ENCODE assay signal across 1 fruit fly cellular context in the genomic region with DNA sequence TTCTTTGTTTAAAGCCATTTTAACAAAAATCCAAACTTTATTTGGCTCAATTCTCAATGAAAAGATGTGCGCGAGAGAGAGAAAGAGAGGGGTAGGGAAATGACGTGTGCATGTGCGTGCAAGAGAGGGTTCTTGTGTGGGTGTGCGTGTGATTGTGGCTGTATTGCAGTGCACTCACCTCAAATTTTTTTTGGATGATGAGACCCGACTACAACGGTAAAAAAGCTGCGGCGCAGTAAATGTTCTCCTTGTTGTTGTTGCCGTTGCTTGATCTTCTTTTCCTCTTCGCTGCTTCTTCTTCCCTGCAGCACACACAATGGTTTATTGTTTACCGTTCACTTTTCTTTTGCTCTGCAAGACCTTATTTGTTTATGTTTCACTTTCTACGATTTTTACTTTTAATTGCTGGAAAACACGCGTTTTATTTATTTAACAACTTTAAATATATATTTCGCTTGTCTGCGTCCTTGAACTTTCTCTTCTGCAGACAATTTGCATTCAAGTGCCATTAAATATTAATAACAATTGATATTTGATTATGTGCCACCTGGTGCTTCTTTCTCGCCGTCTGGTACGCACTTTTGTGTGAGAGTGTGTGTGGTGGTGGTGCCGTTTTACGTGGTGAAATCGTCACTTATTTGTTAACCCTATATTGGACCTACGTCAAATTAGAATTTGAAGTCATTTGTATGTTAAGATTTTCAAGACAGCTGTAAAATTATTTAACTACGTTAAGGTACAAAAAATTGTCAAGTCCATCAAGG.
TF ChIP-seq lines count a peak whose summit lies in the region.

No protein-coding gene starts in this region.

TF ChIP-seq in whole organism, embryonic, 481 proteins besides CTCF, POLR2A, EP300 and RAD21 (continued from another document and continues in another):
- TF ChIP-seq Med (GFP tag; lab: Kevin White, UChicago) = peak; percentile 76
- no peak for TF ChIP-seq maf-S (GFP tag; optimal IDR thresholded peaks at IDR 0.05; lab: Kevin White, UChicago)
- no peak; the same call in 2 of the 3 replicates for TF ChIP-seq row (GFP tag; IDR thresholded peaks at IDR 0.05; lab: Robert Waterston, UW)
- TF ChIP-seq CG12744 (GFP tag; optimal IDR thresholded peaks at IDR 0.05; lab: Kevin White, UChicago) = no peak
- no peak for TF ChIP-seq Dfd (GFP tag; optimal IDR thresholded peaks at IDR 0.05; lab: Kevin White, UChicago)
- TF ChIP-seq CG3163 (GFP tag; optimal IDR thresholded peaks at IDR 0.05; lab: Kevin White, UChicago) = no peak
- no peak for TF ChIP-seq gro (GFP tag; optimal IDR thresholded peaks at IDR 0.05; lab: Kevin White, UChicago)
- TF ChIP-seq CG10209 (GFP tag; optimal IDR thresholded peaks at IDR 0.05; lab: Kevin White, UChicago) = no peak
- TF ChIP-seq zen (tag; optimal IDR thresholded peaks at IDR 0.05; lab: Kevin White, UChicago) = no peak
- TF ChIP-seq Dp (GFP tag; optimal IDR thresholded peaks at IDR 0.05; lab: Kevin White, UChicago) = no peak
- peak; percentile 2 for TF ChIP-seq CG14710 (tag; optimal IDR thresholded peaks at IDR 0.05; lab: Kevin White, UChicago)
- no peak for TF ChIP-seq CG16779 (GFP tag; IDR thresholded peaks at IDR 0.05; lab: Robert Waterston, UW)
- TF ChIP-seq Stat92E (GFP tag; optimal IDR thresholded peaks at IDR 0.05; lab: Kevin White, UChicago) = no peak
- no peak for TF ChIP-seq CG15601 (tag; optimal IDR thresholded peaks at IDR 0.05; lab: Kevin White, UChicago)
- TF ChIP-seq Tbp (GFP tag; optimal IDR thresholded peaks at IDR 0.05; lab: Kevin White, UChicago) = no peak
- TF ChIP-seq gcm (GFP tag; optimal IDR thresholded peaks at IDR 0.05; lab: Kevin White, UChicago) = no peak
- no peak for TF ChIP-seq CG15073 (GFP tag; optimal IDR thresholded peaks at IDR 0.05; lab: Kevin White, UChicago)
- TF ChIP-seq Doc2 (GFP tag; IDR thresholded peaks at IDR 0.05; lab: Robert Waterston, UW) = no peak
- no peak for TF ChIP-seq Ptx1 (GFP tag; IDR thresholded peaks at IDR 0.05; lab: Robert Waterston, UW)
- TF ChIP-seq Bgb (GFP tag; IDR thresholded peaks at IDR 0.05; lab: Robert Waterston, UW; ENCODE audit: partially characterized antibody) = 0 out of 2 replicates have a peak, but pooled peaks have one; percentile 14
- no peak for TF ChIP-seq GATAe (GFP tag; conservative IDR thresholded peaks at IDR 0.05; lab: Robert Waterston, UW)
- TF ChIP-seq fu2 (GFP tag; optimal IDR thresholded peaks at IDR 0.05; lab: Kevin White, UChicago) = no peak
- TF ChIP-seq pnt (GFP tag; optimal IDR thresholded peaks at IDR 0.05; lab: Kevin White, UChicago) = no peak
- no peak for TF ChIP-seq CG34224 (GFP tag; IDR thresholded peaks at IDR 0.05; lab: Robert Waterston, UW; ENCODE audit: partially characterized antibody)
- no peak for TF ChIP-seq CG2889 (GFP tag; IDR thresholded peaks at IDR 0.05; lab: Robert Waterston, UW)
- no peak for TF ChIP-seq CG11085 (GFP tag; IDR thresholded peaks at IDR 0.05; lab: Robert Waterston, UW)
- no peak for TF ChIP-seq dati (GFP tag; IDR thresholded peaks at IDR 0.05; lab: Robert Waterston, UW)
- no peak for TF ChIP-seq zen2 (GFP tag; IDR thresholded peaks at IDR 0.05; lab: Robert Waterston, UW; ENCODE audit: partially characterized antibody)
- TF ChIP-seq schlank (tag; optimal IDR thresholded peaks at IDR 0.05; lab: Kevin White, UChicago) = no peak
- TF ChIP-seq peb (GFP tag; IDR thresholded peaks at IDR 0.05; lab: Robert Waterston, UW) = no peak
- TF ChIP-seq PHDP (tag; optimal IDR thresholded peaks at IDR 0.05; lab: Kevin White, UChicago) = no peak
- TF ChIP-seq ems (GFP tag; optimal IDR thresholded peaks at IDR 0.05; lab: Kevin White, UChicago) = no peak
- TF ChIP-seq gce (GFP tag; IDR thresholded peaks at IDR 0.05; lab: Robert Waterston, UW) = no peak
- TF ChIP-seq CG15514 (GFP tag; optimal IDR thresholded peaks at IDR 0.05; lab: Kevin White, UChicago) = peak; percentile 17
- no peak for TF ChIP-seq CG15696 (tag; optimal IDR thresholded peaks at IDR 0.05; lab: Kevin White, UChicago)
- no peak for TF ChIP-seq p53 (GFP tag; optimal IDR thresholded peaks at IDR 0.05; lab: Kevin White, UChicago)
- no peak for TF ChIP-seq Dip2 (GFP tag; IDR thresholded peaks at IDR 0.05; lab: Robert Waterston, UW)
- no peak for TF ChIP-seq CG2199 (GFP tag; IDR thresholded peaks at IDR 0.05; lab: Robert Waterston, UW)
- no peak for TF ChIP-seq CG11695 (GFP tag; IDR thresholded peaks at IDR 0.05; lab: Robert Waterston, UW)
- TF ChIP-seq E2f1 (GFP tag; IDR thresholded peaks at IDR 0.05; lab: Robert Waterston, UW) = no peak
- TF ChIP-seq CG6254 (GFP tag; optimal IDR thresholded peaks at IDR 0.05; lab: Kevin White, UChicago) = no peak
- TF ChIP-seq Hsf (GFP tag; optimal IDR thresholded peaks at IDR 0.05; lab: Kevin White, UChicago) = no peak
- TF ChIP-seq CG7987 (GFP tag; optimal IDR thresholded peaks at IDR 0.05; lab: Kevin White, UChicago) = no peak
- TF ChIP-seq stwl (tag; optimal IDR thresholded peaks at IDR 0.05; lab: Kevin White, UChicago) = no peak
- TF ChIP-seq Opbp (GFP tag; IDR thresholded peaks at IDR 0.05; lab: Robert Waterston, UW; ENCODE audit: partially characterized antibody) = no peak
- no peak for TF ChIP-seq ATbp (GFP tag; optimal IDR thresholded peaks at IDR 0.05; lab: Kevin White, UChicago)
- no peak for TF ChIP-seq Ets65A (GFP tag; lab: Kevin White, UChicago)
- no peak for TF ChIP-seq Mes4 (GFP tag; optimal IDR thresholded peaks at IDR 0.05; lab: Kevin White, UChicago)
- no peak for TF ChIP-seq CG32532 (GFP tag; IDR thresholded peaks at IDR 0.05; lab: Robert Waterston, UW)
- peak; percentile 17 for TF ChIP-seq sug (tag; optimal IDR thresholded peaks at IDR 0.05; lab: Kevin White, UChicago)
- TF ChIP-seq pan (optimal IDR thresholded peaks at IDR 0.05; lab: Kevin White, UChicago) = no peak
- no peak for TF ChIP-seq pan (GFP tag; optimal IDR thresholded peaks at IDR 0.05 in 1 of 2, IDR thresholded peaks at IDR 0.05 in 1 of 2)
- TF ChIP-seq TFAM (GFP tag; optimal IDR thresholded peaks at IDR 0.05; lab: Kevin White, UChicago) = no peak
- TF ChIP-seq CG11723 (GFP tag; optimal IDR thresholded peaks at IDR 0.05; lab: Kevin White, UChicago) = no peak
- no peak for TF ChIP-seq YL-1 (GFP tag; optimal IDR thresholded peaks at IDR 0.05; lab: Kevin White, UChicago)
- TF ChIP-seq Dip3 (GFP tag; optimal IDR thresholded peaks at IDR 0.05; lab: Kevin White, UChicago) = no peak
- no peak for TF ChIP-seq pros (GFP tag; optimal IDR thresholded peaks at IDR 0.05; lab: Kevin White, UChicago)
- 0 out of 2 replicates have a peak, but pooled peaks have one; percentile 13 for TF ChIP-seq Taf1 (GFP tag; IDR thresholded peaks at IDR 0.05; lab: Robert Waterston, UW)
- TF ChIP-seq CG18599 (GFP tag; optimal IDR thresholded peaks at IDR 0.05; lab: Kevin White, UChicago) = peak; percentile 8
- TF ChIP-seq CG8388 (GFP tag; optimal IDR thresholded peaks at IDR 0.05; lab: Kevin White, UChicago) = peak; percentile 71
- no peak for TF ChIP-seq pita (GFP tag; optimal IDR thresholded peaks at IDR 0.05; lab: Kevin White, UChicago)
- TF ChIP-seq CG2120 (GFP tag; optimal IDR thresholded peaks at IDR 0.05; lab: Kevin White, UChicago) = peak; percentile 52
- no peak for TF ChIP-seq Hr39 (optimal IDR thresholded peaks at IDR 0.05; lab: Kevin White, UChicago)
- TF ChIP-seq E2f2 (GFP tag; IDR thresholded peaks at IDR 0.05; lab: Robert Waterston, UW) = no peak
- TF ChIP-seq Atf-2 (GFP tag; optimal IDR thresholded peaks at IDR 0.05; lab: Kevin White, UChicago) = no peak
- no peak for TF ChIP-seq mld (GFP tag; IDR thresholded peaks at IDR 0.05; lab: Robert Waterston, UW; ENCODE audit: partially characterized antibody)
- no peak for TF ChIP-seq chn (GFP tag; optimal IDR thresholded peaks at IDR 0.05; lab: Kevin White, UChicago)
- TF ChIP-seq ind (GFP tag; optimal IDR thresholded peaks at IDR 0.05; lab: Kevin White, UChicago) = no peak
- no peak for TF ChIP-seq CG14441 (GFP tag; IDR thresholded peaks at IDR 0.05; lab: Robert Waterston, UW)
- TF ChIP-seq exex (tag; optimal IDR thresholded peaks at IDR 0.05; lab: Kevin White, UChicago) = no peak
- peak; percentile 1 for TF ChIP-seq CG33557 (GFP tag; optimal IDR thresholded peaks at IDR 0.05; lab: Kevin White, UChicago)
- TF ChIP-seq amos (GFP tag; IDR thresholded peaks at IDR 0.05; lab: Robert Waterston, UW; ENCODE audit: partially characterized antibody) = no peak
- TF ChIP-seq CG14667 (GFP tag; IDR thresholded peaks at IDR 0.05; lab: Robert Waterston, UW) = no peak
- no peak for TF ChIP-seq CG30020 (tag; optimal IDR thresholded peaks at IDR 0.05; lab: Kevin White, UChicago)
- TF ChIP-seq ssp (GFP tag; IDR thresholded peaks at IDR 0.05; lab: Robert Waterston, UW) = no peak
- TF ChIP-seq grn (GFP tag; optimal IDR thresholded peaks at IDR 0.05; lab: Kevin White, UChicago) = no peak
- TF ChIP-seq CG10147 (GFP tag; optimal IDR thresholded peaks at IDR 0.05; lab: Kevin White, UChicago) = no peak
- no peak for TF ChIP-seq Ada2b (GFP tag; IDR thresholded peaks at IDR 0.05; lab: Robert Waterston, UW)
- TF ChIP-seq wdn (GFP tag; IDR thresholded peaks at IDR 0.05; lab: Robert Waterston, UW) = no peak
- TF ChIP-seq CG34376 (GFP tag; optimal IDR thresholded peaks at IDR 0.05; lab: Kevin White, UChicago) = no peak
- no peak for TF ChIP-seq dimm (GFP tag; IDR thresholded peaks at IDR 0.05; lab: Robert Waterston, UW)
- peak; percentile 21; the same call in 1 of the 2 replicates for TF ChIP-seq Rfx (GFP tag; IDR thresholded peaks at IDR 0.05; lab: Robert Waterston, UW)
- TF ChIP-seq sisA (GFP tag; IDR thresholded peaks at IDR 0.05; lab: Robert Waterston, UW) = no peak
- TF ChIP-seq CG1647 (GFP tag; optimal IDR thresholded peaks at IDR 0.05; lab: Kevin White, UChicago) = no peak
- TF ChIP-seq CG4707 (GFP tag; optimal IDR thresholded peaks at IDR 0.05; lab: Kevin White, UChicago) = no peak
- no peak for TF ChIP-seq CG12942 (GFP tag; optimal IDR thresholded peaks at IDR 0.05; lab: Kevin White, UChicago)
- no peak for TF ChIP-seq Sox100B (GFP tag; optimal IDR thresholded peaks at IDR 0.05; lab: Kevin White, UChicago)
- no peak for TF ChIP-seq pfk (GFP tag; optimal IDR thresholded peaks at IDR 0.05; lab: Kevin White, UChicago)
- TF ChIP-seq seq (GFP tag; IDR thresholded peaks at IDR 0.05; lab: Robert Waterston, UW) = no peak
- no peak for TF ChIP-seq lmd (GFP tag; IDR thresholded peaks at IDR 0.05; lab: Robert Waterston, UW)
- TF ChIP-seq CG31388 (GFP tag; optimal IDR thresholded peaks at IDR 0.05; lab: Kevin White, UChicago) = no peak
- no peak for TF ChIP-seq nerfin-2 (GFP tag; IDR thresholded peaks at IDR 0.05; lab: Robert Waterston, UW; ENCODE audit: partially characterized antibody)
- no peak for TF ChIP-seq tin (GFP tag; optimal IDR thresholded peaks at IDR 0.05; lab: Kevin White, UChicago)
- no peak for TF ChIP-seq nom (GFP tag; optimal IDR thresholded peaks at IDR 0.05; lab: Kevin White, UChicago)
- TF ChIP-seq CG31441 (GFP tag; IDR thresholded peaks at IDR 0.05; lab: Robert Waterston, UW) = no peak
- TF ChIP-seq crc (GFP tag; optimal IDR thresholded peaks at IDR 0.05; lab: Kevin White, UChicago) = no peak
- no peak for TF ChIP-seq ro (GFP tag; IDR thresholded peaks at IDR 0.05; lab: Robert Waterston, UW)
- TF ChIP-seq nerfin-1 (tag; optimal IDR thresholded peaks at IDR 0.05; lab: Kevin White, UChicago) = no peak
- no peak for TF ChIP-seq CG13775 (GFP tag; optimal IDR thresholded peaks at IDR 0.05; lab: Kevin White, UChicago)
- no peak for TF ChIP-seq CG7963 (GFP tag; IDR thresholded peaks at IDR 0.05; lab: Robert Waterston, UW; ENCODE audit: partially characterized antibody)
- TF ChIP-seq crol (GFP tag; IDR thresholded peaks at IDR 0.05; lab: Robert Waterston, UW) = peak; percentile 55
- TF ChIP-seq CHES-1-like (GFP tag; optimal IDR thresholded peaks at IDR 0.05; lab: Kevin White, UChicago) = no peak
- TF ChIP-seq CG6791 (GFP tag; IDR thresholded peaks at IDR 0.05; lab: Robert Waterston, UW; ENCODE audit: partially characterized antibody) = no peak
- TF ChIP-seq z (GFP tag; IDR thresholded peaks at IDR 0.05; lab: Robert Waterston, UW) = no peak
- TF ChIP-seq Hmr (GFP tag; optimal IDR thresholded peaks at IDR 0.05; lab: Kevin White, UChicago) = no peak
- TF ChIP-seq Meics (GFP tag; optimal IDR thresholded peaks at IDR 0.05; lab: Kevin White, UChicago) = no peak
- TF ChIP-seq bigmax (GFP tag; optimal IDR thresholded peaks at IDR 0.05; lab: Kevin White, UChicago) = no peak
- TF ChIP-seq fd64A (GFP tag; optimal IDR thresholded peaks at IDR 0.05; lab: Kevin White, UChicago) = peak; percentile 22
- TF ChIP-seq CG10431 (GFP tag; optimal IDR thresholded peaks at IDR 0.05; lab: Kevin White, UChicago) = peak; percentile 44
- peak; percentile 42 for TF ChIP-seq kni (GFP tag; optimal IDR thresholded peaks at IDR 0.05; lab: Kevin White, UChicago)
- no peak for TF ChIP-seq CG18764 (GFP tag; optimal IDR thresholded peaks at IDR 0.05; lab: Kevin White, UChicago)
- no peak for TF ChIP-seq Mrtf (GFP tag; IDR thresholded peaks at IDR 0.05; lab: Robert Waterston, UW)
- no peak for TF ChIP-seq CG4282 (GFP tag; optimal IDR thresholded peaks at IDR 0.05; lab: Kevin White, UChicago)
- TF ChIP-seq CG11247 (GFP tag; IDR thresholded peaks at IDR 0.05; lab: Robert Waterston, UW) = no peak
- TF ChIP-seq Ssrp (tag; optimal IDR thresholded peaks at IDR 0.05; lab: Kevin White, UChicago) = no peak
- TF ChIP-seq ara (GFP tag; IDR thresholded peaks at IDR 0.05; lab: Robert Waterston, UW) = no peak
- TF ChIP-seq zfh1 (GFP tag; IDR thresholded peaks at IDR 0.05; lab: Robert Waterston, UW) = no peak
- no peak for TF ChIP-seq so (GFP tag; IDR thresholded peaks at IDR 0.05; lab: Robert Waterston, UW)
- TF ChIP-seq cg (GFP tag; optimal IDR thresholded peaks at IDR 0.05; lab: Kevin White, UChicago) = peak; percentile 69
- TF ChIP-seq slou (GFP tag; optimal IDR thresholded peaks at IDR 0.05; lab: Kevin White, UChicago) = no peak
- TF ChIP-seq sqz (GFP tag; optimal IDR thresholded peaks at IDR 0.05; lab: Kevin White, UChicago) = peak; percentile 89
- TF ChIP-seq unc-4 (GFP tag; IDR thresholded peaks at IDR 0.05; lab: Robert Waterston, UW; ENCODE audit: partially characterized antibody) = no peak
- peak; percentile 44 to 65 for TF ChIP-seq Trl (optimal IDR thresholded peaks at IDR 0.05; lab: Kevin White, UChicago)
- no peak for TF ChIP-seq Trl (GFP tag; optimal IDR thresholded peaks at IDR 0.05; lab: Kevin White, UChicago)
- TF ChIP-seq lov (optimal IDR thresholded peaks at IDR 0.05; lab: Kevin White, UChicago) = no peak
- no peak for TF ChIP-seq lov (GFP tag; IDR thresholded peaks at IDR 0.05; lab: Robert Waterston, UW)
- TF ChIP-seq CG7372 (GFP tag; IDR thresholded peaks at IDR 0.05; lab: Robert Waterston, UW) = no peak
- TF ChIP-seq Hr78 (GFP tag; optimal IDR thresholded peaks at IDR 0.05; lab: Kevin White, UChicago) = no peak
- no peak for TF ChIP-seq otp (GFP tag; IDR thresholded peaks at IDR 0.05; lab: Robert Waterston, UW)
